ENCODE assay signal across 1 worm cellular context in genomic region chrV:8609776-8610529, ce11.
TF ChIP-seq lines count a peak whose summit lies in the region.

No protein-coding gene starts in this region.

TF ChIP-seq in whole organism, L1 larva, 84 proteins besides CTCF, POLR2A, EP300 and RAD21 (continued from another document):
- TF ChIP-seq ceh-88 (GFP tag; IDR thresholded peaks at IDR 0.05; lab: Robert Waterston, UW) (no peak), dsc-1 (tag; optimal IDR thresholded peaks at IDR 0.05; lab: Kevin White, UChicago) (no peak), ceh-63 (GFP tag; optimal IDR thresholded peaks at IDR 0.05; lab: Kevin White, UChicago) (no peak), irx-1 (tag; optimal IDR thresholded peaks at IDR 0.05; lab: Kevin White, UChicago) (no peak), xbp-1 (tag; optimal IDR thresholded peaks at IDR 0.05; lab: Kevin White, UChicago) (peak; percentile 7), ama-1 (optimal IDR thresholded peaks at IDR 0.05; lab: Kevin White, UChicago) (no peak), lin-35 (GFP tag; optimal IDR thresholded peaks at IDR 0.05; lab: Kevin White, UChicago) (no peak), tbx-2 (tag; optimal IDR thresholded peaks at IDR 0.05; lab: Kevin White, UChicago) (no peak), mdl-1 (tag; optimal IDR thresholded peaks at IDR 0.05; lab: Kevin White, UChicago) (peak in 1 of 2 experiments; percentile 21), hpl-2 (GFP tag; optimal IDR thresholded peaks at IDR 0.05; lab: Kevin White, UChicago) (no peak), dpl-1 (GFP tag; optimal IDR thresholded peaks at IDR 0.05; lab: Kevin White, UChicago) (no peak), nhr-85 (tag; lab: Kevin White, UChicago) (no peak), vab-15 (tag; optimal IDR thresholded peaks at IDR 0.05; lab: Kevin White, UChicago) (no peak), blmp-1 (tag; optimal IDR thresholded peaks at IDR 0.05; lab: Kevin White, UChicago) (peak; percentile 13), pax-3 (tag; optimal IDR thresholded peaks at IDR 0.05; lab: Kevin White, UChicago) (no peak), fkh-8 (tag; optimal IDR thresholded peaks at IDR 0.05; lab: Kevin White, UChicago) (peak; percentile 42), nhr-76 (tag; optimal IDR thresholded peaks at IDR 0.05; lab: Kevin White, UChicago) (no peak)
